Worm (Caenorhabditis elegans) whole organism, L4 larva: ENCODE measurements around the gene T25D3.4.

Experiments
- D1046.2 ChIP-seq: fragments of 200-800 bp; sonication (Bioruptor generic); IDR thresholded peaks from 2 replicates; pipeline ENCODE4 v1.3.6; 2022; ENCODE audit warnings: missing genetic modification characterization, missing compliant biosample characterization
- F26F4.8 ChIP-seq: fragments of 200-800 bp; sonication (Bioruptor generic); conservative IDR thresholded peaks from 2 replicates; pipeline ENCODE4 v1.3.6; 2022; ENCODE audit warnings: missing genetic modification characterization, missing compliant biosample characterization
- R02D3.7 ChIP-seq: fragments of 150-350 bp; sonication (generic microtip); optimal IDR thresholded peaks from 3 replicates; lab custom pipeline; 2014; ENCODE audit warnings: missing biosample characterization, missing genetic modification characterization
- T20F7.1 ChIP-seq: fragments of 200-800 bp; sonication (Bioruptor generic); optimal IDR thresholded peaks from 2 replicates; lab custom pipeline; 2018; ENCODE audit warnings: mild to moderate bottlenecking, missing genetic modification characterization, missing compliant biosample characterization
- Y105C5A.15 ChIP-seq: fragments of 200-800 bp; sonication (Bioruptor generic); IDR thresholded peaks from 2 replicates; pipeline ENCODE4 v1.3.6; 2022; ENCODE audit warnings: missing genetic modification characterization, missing compliant biosample characterization
- Y48G9A.11 ChIP-seq: fragments of 200-800 bp; sonication (Bioruptor generic); IDR thresholded peaks from 2 replicates; pipeline ENCODE4 v1.3.6; 2022; ENCODE audit warnings: missing genetic modification reagents, missing genetic modification characterization, missing compliant biosample characterization
- Y75B8A.6 ChIP-seq: fragments of 200-800 bp; sonication (Bioruptor generic); IDR thresholded peaks from 2 replicates; pipeline ENCODE4 v1.3.6; 2022; ENCODE audit warnings: missing genetic modification reagents, missing genetic modification characterization, missing compliant biosample characterization
- ZK337.2 ChIP-seq: fragments of 200-800 bp; sonication (Bioruptor generic); IDR thresholded peaks from 2 replicates; pipeline ENCODE4 v1.3.6; 2022; ENCODE audit warnings: missing genetic modification reagents, missing genetic modification characterization, missing compliant biosample characterization
- aly-2 ChIP-seq: sonication (generic microtip); optimal IDR thresholded peaks from 2 replicates; lab custom pipeline; 2018; ENCODE audit warnings: missing biosample characterization, missing genetic modification characterization
- ceh-20 ChIP-seq: fragments of 200-800 bp; sonication (Bioruptor generic); IDR thresholded peaks from 2 replicates; pipeline ENCODE4 v1.3.6; 2022; ENCODE audit warnings: missing genetic modification reagents, missing genetic modification characterization, missing compliant biosample characterization
- ceh-28 ChIP-seq: fragments of 150-350 bp; optimal IDR thresholded peaks from 2 replicates; lab custom pipeline; 2014; ENCODE audit warnings: missing biosample characterization, missing genetic modification reagents, missing genetic modification characterization
- ceh-32 ChIP-seq: sonication (generic microtip); optimal IDR thresholded peaks from 2 replicates; lab custom pipeline; 2016; ENCODE audit warnings: mild to moderate bottlenecking, missing genetic modification characterization, missing compliant biosample characterization; ENCODE audit not compliant: poor library complexity
- ceh-44 ChIP-seq: fragments of 200-800 bp; sonication (Bioruptor generic); IDR thresholded peaks from 2 replicates; pipeline ENCODE4 v1.3.6; 2022; ENCODE audit warnings: missing genetic modification reagents, missing genetic modification characterization, missing compliant biosample characterization
- ces-1 ChIP-seq: fragments of 150-350 bp; sonication (generic microtip); optimal IDR thresholded peaks from 4 replicates; lab custom pipeline; 2014; ENCODE audit warnings: missing biosample characterization, missing genetic modification reagents, missing genetic modification characterization
- cey-2 ChIP-seq: sonication (generic microtip); optimal IDR thresholded peaks from 3 replicates; lab custom pipeline; 2017; ENCODE audit warnings: missing genetic modification characterization, mild to moderate bottlenecking, missing compliant biosample characterization, antibody characterized with exemption, borderline replicate concordance; ENCODE audit not compliant: insufficient read depth
- daf-12 ChIP-seq: fragments of 150-350 bp; optimal IDR thresholded peaks from 2 replicates; lab custom pipeline; 2014; ENCODE audit warnings: missing biosample characterization, missing genetic modification reagents, missing genetic modification characterization
- duxl-1 ChIP-seq: sonication (generic microtip); optimal IDR thresholded peaks from 2 replicates; lab custom pipeline; 2016; ENCODE audit warnings: mild to moderate bottlenecking, missing genetic modification characterization, moderate library complexity, missing compliant biosample characterization; ENCODE audit not compliant: poor library complexity
- dve-1 ChIP-seq: sonication (generic microtip); optimal IDR thresholded peaks from 2 replicates; lab custom pipeline; 2017; ENCODE audit warnings: antibody characterized with exemption, mild to moderate bottlenecking, missing genetic modification characterization, missing compliant biosample characterization; ENCODE audit not compliant: insufficient read depth
- fos-1 ChIP-seq: fragments of 150-350 bp; optimal IDR thresholded peaks from 2 replicates; lab custom pipeline; 2014; ENCODE audit warnings: missing biosample characterization, missing genetic modification characterization
- gei-8 ChIP-seq: fragments of 200-800 bp; sonication (Bioruptor generic); optimal IDR thresholded peaks from 2 replicates; lab custom pipeline; 2018; ENCODE audit warnings: mild to moderate bottlenecking, missing genetic modification characterization, missing compliant biosample characterization
- hif-1 ChIP-seq, 2 experiments: sonication (generic microtip); optimal IDR thresholded peaks; 2 replicates each; lab custom pipeline; 2016 to 2017; ENCODE audit warnings: missing compliant biosample characterization in 2 of 2, missing genetic modification characterization in 2 of 2, missing genetic modification reagents in 2 of 2, missing genotype in 2 of 2, mild to moderate bottlenecking in 1 of 2
- hmg-1.1 ChIP-seq: fragments of 200-800 bp; sonication (Bioruptor generic); IDR thresholded peaks from 2 replicates; pipeline ENCODE4 v1.3.6; 2022; ENCODE audit warnings: missing genetic modification reagents, missing genetic modification characterization, missing compliant biosample characterization
- lin-1 ChIP-seq: fragments of 200-800 bp; sonication (Bioruptor generic); IDR thresholded peaks from 2 replicates; pipeline ENCODE4 v1.3.6; 2022; ENCODE audit warnings: missing genetic modification reagents, missing genetic modification characterization, missing compliant biosample characterization
- lin-38 ChIP-seq: fragments of 200-800 bp; sonication (Bioruptor generic); IDR thresholded peaks from 2 replicates; pipeline ENCODE4 v1.3.6; 2022; ENCODE audit warnings: missing genetic modification reagents, missing genetic modification characterization, missing compliant biosample characterization
- lir-3 ChIP-seq: sonication (generic microtip); optimal IDR thresholded peaks from 2 replicates; lab custom pipeline; 2016; ENCODE audit warnings: mild to moderate bottlenecking, missing genetic modification characterization, missing compliant biosample characterization
- lsy-2 ChIP-seq, 2 experiments: fragments of 150-350 bp in 1 of 2; sonication (generic microtip) in 1 of 2; optimal IDR thresholded peaks; 2 replicates each; lab custom pipeline; 2014 to 2017; ENCODE audit warnings: missing biosample characterization in 2 of 2, missing genetic modification characterization in 2 of 2
- madf-5 ChIP-seq, 2 experiments: fragments of 200-800 bp; sonication (Bioruptor generic); IDR thresholded peaks; 2 replicates each; pipeline ENCODE4 v1.3.6; 2022; ENCODE audit warnings: missing compliant biosample characterization in 2 of 2, missing genetic modification characterization in 2 of 2
- madf-9 ChIP-seq: fragments of 200-800 bp; sonication (Bioruptor generic); conservative IDR thresholded peaks from 2 replicates; pipeline ENCODE4 v1.3.6; 2022; ENCODE audit warnings: missing genetic modification reagents, missing genetic modification characterization, missing compliant biosample characterization
- mdl-1 ChIP-seq, 2 experiments: fragments of 150-350 bp in 1 of 2; sonication (generic microtip) in 1 of 2; optimal IDR thresholded peaks; 2 replicates each; lab custom pipeline; 2014 to 2017; ENCODE audit warnings: missing biosample characterization in 2 of 2, missing genetic modification characterization in 2 of 2
- mdt-29 ChIP-seq: fragments of 200-800 bp; sonication (Bioruptor generic); IDR thresholded peaks from 2 replicates; pipeline ENCODE4 v1.3.6; 2022; ENCODE audit warnings: missing genetic modification reagents, missing genetic modification characterization, missing compliant biosample characterization
- mes-2 ChIP-seq: sonication (generic microtip); optimal IDR thresholded peaks from 2 replicates; lab custom pipeline; 2016; ENCODE audit warnings: missing genotype, mild to moderate bottlenecking, missing genetic modification characterization, missing compliant biosample characterization; ENCODE audit not compliant: poor library complexity, severe bottlenecking
- mxl-2 ChIP-seq: fragments of 200-800 bp; sonication (Bioruptor generic); conservative IDR thresholded peaks from 2 replicates; pipeline ENCODE4 v1.3.6; 2022; ENCODE audit warnings: missing genetic modification reagents, missing genetic modification characterization, missing compliant biosample characterization
- nhr-111 ChIP-seq: fragments of 200-800 bp; sonication (Bioruptor generic); optimal IDR thresholded peaks from 2 replicates; lab custom pipeline; 2018; ENCODE audit warnings: mild to moderate bottlenecking, missing genetic modification characterization, missing compliant biosample characterization
- nhr-25 ChIP-seq: sonication (generic microtip); optimal IDR thresholded peaks from 2 replicates; lab custom pipeline; 2017; ENCODE audit warnings: missing genetic modification characterization, mild to moderate bottlenecking, missing compliant biosample characterization, antibody characterized with exemption, moderate library complexity, borderline replicate concordance; ENCODE audit not compliant: insufficient read depth
- nhr-28 ChIP-seq: fragments of 150-350 bp; optimal IDR thresholded peaks from 2 replicates; lab custom pipeline; 2014; ENCODE audit warnings: missing biosample characterization, missing genetic modification characterization
- nhr-77 ChIP-seq: fragments of 150-350 bp; optimal IDR thresholded peaks from 2 replicates; lab custom pipeline; 2014; ENCODE audit warnings: missing biosample characterization, missing genetic modification characterization
- pqm-1 ChIP-seq: sonication (generic microtip); optimal IDR thresholded peaks from 2 replicates; lab custom pipeline; 2017; ENCODE audit warnings: missing biosample characterization, missing genetic modification characterization
- sdz-12 ChIP-seq: fragments of 200-800 bp; sonication (Bioruptor generic); optimal IDR thresholded peaks from 2 replicates; lab custom pipeline; 2018; ENCODE audit warnings: mild to moderate bottlenecking, missing genetic modification characterization, missing compliant biosample characterization
- set-16 ChIP-seq: fragments of 200-800 bp; sonication (Bioruptor generic); IDR thresholded peaks from 2 replicates; pipeline ENCODE4 v1.3.6; 2022; ENCODE audit warnings: missing genetic modification reagents, missing genetic modification characterization, missing compliant biosample characterization
- skn-1 ChIP-seq: fragments of 150-350 bp; optimal IDR thresholded peaks from 2 replicates; lab custom pipeline; 2014; ENCODE audit warnings: missing biosample characterization, missing genetic modification characterization
- snpc-1.2 ChIP-seq: fragments of 200-800 bp; sonication (Bioruptor generic); IDR thresholded peaks from 2 replicates; pipeline ENCODE4 v1.3.6; 2022; ENCODE audit warnings: missing genetic modification reagents, missing genetic modification characterization, missing compliant biosample characterization
- snpc-4 ChIP-seq: fragments of 150-350 bp; optimal IDR thresholded peaks from 2 replicates; lab custom pipeline; 2014; ENCODE audit warnings: missing biosample characterization, missing genetic modification characterization
- spr-1 ChIP-seq: sonication (generic microtip); optimal IDR thresholded peaks from 2 replicates; lab custom pipeline; 2016; ENCODE audit warnings: mild to moderate bottlenecking, missing genetic modification characterization, missing compliant biosample characterization
- tra-1 ChIP-seq: fragments of 200-800 bp; sonication (Bioruptor generic); IDR thresholded peaks from 2 replicates; pipeline ENCODE4 v1.3.6; 2022; ENCODE audit warnings: missing genetic modification reagents, missing genetic modification characterization, missing compliant biosample characterization
- unc-130 ChIP-seq: sonication (generic microtip); optimal IDR thresholded peaks from 2 replicates; lab custom pipeline; 2016; ENCODE audit warnings: missing genetic modification reagents, missing genetic modification characterization, missing compliant biosample characterization
- unc-39 ChIP-seq: sonication (generic microtip); optimal IDR thresholded peaks from 2 replicates; lab custom pipeline; 2017; ENCODE audit warnings: missing biosample characterization, missing genetic modification characterization
- zfp-2 ChIP-seq: sonication (generic microtip); optimal IDR thresholded peaks from 2 replicates; lab custom pipeline; 2016; ENCODE audit warnings: mild to moderate bottlenecking, missing genetic modification characterization, missing compliant biosample characterization
- zfp-3 ChIP-seq: fragments of 200-800 bp; sonication (Bioruptor generic); conservative IDR thresholded peaks from 2 replicates; pipeline ENCODE4 v1.3.6; 2022; ENCODE audit warnings: missing genetic modification reagents, missing genetic modification characterization, missing compliant biosample characterization
- zip-2 ChIP-seq: fragments of 150-350 bp; optimal IDR thresholded peaks from 2 replicates; lab custom pipeline; 2014; ENCODE audit warnings: missing biosample characterization, missing genetic modification characterization
- ztf-7 ChIP-seq: fragments of 150-350 bp; optimal IDR thresholded peaks from 2 replicates; lab custom pipeline; 2014; ENCODE audit warnings: missing biosample characterization, missing genetic modification characterization

The T25D3.4 gene

ce11 chrII:155904-156303, 8.9 kb downstream of the T25D3.4 start, which contains the start of gene mrpl-28:
Gene mrpl-28 (minus strand): TSS chrII:156009.
- TF ChIP-seq gei-8 (GFP tag; lab: Kevin White, UChicago) (no peak), F26F4.8 (no peak), hmg-1.1 (GFP tag; lab: Robert Waterston, UW) (peak; percentile 71), hif-1 (tag; optimal IDR thresholded peaks at IDR 0.05; lab: Kevin White, UChicago) (peak in 1 of 2 experiments; percentile 61), R02D3.7 (tag; lab: Kevin White, UChicago) (no peak), duxl-1 (tag; lab: Kevin White, UChicago) (peak; percentile 87), dve-1 (peak; percentile 92), set-16 (GFP tag; lab: Robert Waterston, UW) (no peak), aly-2 (no peak), T20F7.1 (GFP tag; lab: Kevin White, UChicago) (peak; percentile 88), snpc-1.2 (0 out of 2 replicates have a peak, but pooled peaks have one; percentile 16), nhr-28 (tag; lab: Kevin White, UChicago) (peak; percentile 72), ceh-44 (GFP tag; lab: Robert Waterston, UW) (no peak), cey-2 (no peak), mdl-1 (tag; optimal IDR thresholded peaks at IDR 0.05; lab: Kevin White, UChicago) (peak in 1 of 2 experiments; percentile 21), ceh-20 (GFP tag; lab: Robert Waterston, UW) (peak; percentile 74), zfp-3 (GFP tag; lab: Robert Waterston, UW) (peak; percentile 57), ceh-28 (no peak), lin-1 (GFP tag; lab: Robert Waterston, UW) (no peak; the same call in 1 of the 2 replicates), ceh-32 (peak; percentile 45), nhr-111 (GFP tag; lab: Kevin White, UChicago) (no peak), mes-2 (tag; lab: Kevin White, UChicago) (peak; percentile 94), lin-38 (GFP tag; lab: Robert Waterston, UW) (peak; percentile 99), skn-1 (tag; lab: Kevin White, UChicago) (no peak), nhr-25 (tag; lab: Kevin White, UChicago) (peak; percentile 36), nhr-77 (tag; lab: Kevin White, UChicago) (peak; percentile 66), lsy-2 (tag; optimal IDR thresholded peaks at IDR 0.05; lab: Kevin White, UChicago) (peak; percentile 60 to 95), lir-3 (no peak), sdz-12 (GFP tag; lab: Kevin White, UChicago) (no peak), snpc-4 (no peak), Y48G9A.11 (GFP tag; lab: Robert Waterston, UW) (peak; percentile 60; the same call in 1 of the 2 replicates), spr-1 (peak; percentile 71), madf-9 (GFP tag; lab: Robert Waterston, UW) (0 out of 2 replicates have a peak, but pooled peaks have one; percentile 49), zfp-2 (tag; lab: Kevin White, UChicago) (peak; percentile 39), ztf-7 (tag; lab: Kevin White, UChicago) (peak; percentile 48), pqm-1 (tag; lab: Kevin White, UChicago) (no peak), madf-5 (GFP tag; IDR thresholded peaks at IDR 0.05; lab: Robert Waterston, UW) (no peak), unc-130 (peak; percentile 33), daf-12 (no peak), unc-39 (tag; lab: Kevin White, UChicago) (no peak), mdt-29 (no peak), zip-2 (tag; lab: Kevin White, UChicago) (no peak), Y105C5A.15 (GFP tag; lab: Robert Waterston, UW) (no peak), fos-1 (tag; lab: Kevin White, UChicago) (no peak), mxl-2 (no peak), ZK337.2 (GFP tag; lab: Robert Waterston, UW) (peak; percentile 55; the same call in 1 of the 2 replicates), tra-1 (GFP tag; lab: Robert Waterston, UW) (0 out of 2 replicates have a peak, but pooled peaks have one; percentile 49), D1046.2 (no peak), Y75B8A.6 (GFP tag; lab: Robert Waterston, UW) (no peak), ces-1 (GFP tag; lab: Kevin White, UChicago) (peak; percentile 19)
